Worm (Caenorhabditis elegans) whole organism, L1 larva: ENCODE data around the gene ape-1.

Experiments used
- aha-1 ChIP-seq: fragments of 150-350 bp; optimal IDR thresholded peaks from 2 replicates; lab custom pipeline; 2014; ENCODE audit warnings: missing biosample characterization, missing genetic modification characterization
- alr-1 ChIP-seq: fragments of 200-800 bp; sonication (Bioruptor generic); optimal IDR thresholded peaks from 2 replicates; lab custom pipeline; 2018; ENCODE audit warnings: borderline replicate concordance, mild to moderate bottlenecking, missing genetic modification characterization, missing compliant biosample characterization
- aly-2 ChIP-seq: fragments of 150-350 bp; optimal IDR thresholded peaks from 2 replicates; lab custom pipeline; 2014; ENCODE audit warnings: missing biosample characterization, missing genetic modification characterization
- ama-1 ChIP-seq: fragments of 150-350 bp; optimal IDR thresholded peaks from 2 replicates; lab custom pipeline; 2014
- grh-1 ChIP-seq: fragments of 200-800 bp; sonication (Bioruptor generic); IDR thresholded peaks from 2 replicates; pipeline ENCODE4 v1.3.6; 2022; ENCODE audit warnings: missing genetic modification reagents, missing genetic modification characterization, missing compliant biosample characterization
- jun-1 ChIP-seq: fragments of 150-350 bp; optimal IDR thresholded peaks from 2 replicates; lab custom pipeline; 2014; ENCODE audit warnings: missing biosample characterization, missing genetic modification reagents, missing genetic modification characterization
- lin-15B ChIP-seq: fragments of 150-350 bp; sonication (generic microtip); optimal IDR thresholded peaks from 3 replicates; lab custom pipeline; 2014; ENCODE audit warnings: missing biosample characterization, missing genetic modification characterization
- lin-35 ChIP-seq, 2 experiments: fragments of 150-350 bp; optimal IDR thresholded peaks; 2 replicates each; lab custom pipeline; 2014; ENCODE audit warnings: missing biosample characterization in 2 of 2, missing genetic modification characterization in 2 of 2, missing genetic modification reagents in 2 of 2
- mdl-1 ChIP-seq, 2 experiments: fragments of 150-350 bp; optimal IDR thresholded peaks; 2 replicates each; lab custom pipeline; 2014 to 2017; ENCODE audit warnings: missing biosample characterization in 2 of 2, missing genetic modification characterization in 2 of 2, inconsistent platforms in 1 of 2
- nhr-77 ChIP-seq: fragments of 150-350 bp; optimal IDR thresholded peaks from 2 replicates; lab custom pipeline; 2014; ENCODE audit warnings: missing biosample characterization, missing genetic modification characterization
- snpc-4 ChIP-seq: fragments of 150-350 bp; optimal IDR thresholded peaks from 2 replicates; lab custom pipeline; 2014; ENCODE audit warnings: missing biosample characterization, missing genetic modification characterization
- sox-4 ChIP-seq: sonication (generic microtip); optimal IDR thresholded peaks from 2 replicates; lab custom pipeline; 2016; ENCODE audit warnings: missing genetic modification characterization, missing compliant biosample characterization
- unc-62 ChIP-seq: fragments of 150-350 bp; optimal IDR thresholded peaks from 2 replicates; lab custom pipeline; 2014; ENCODE audit warnings: missing biosample characterization, missing genetic modification reagents, missing genetic modification characterization
- zag-1 ChIP-seq: fragments of 150-350 bp; optimal IDR thresholded peaks from 2 replicates; lab custom pipeline; 2014; ENCODE audit warnings: missing biosample characterization, missing genetic modification characterization

ce11 chrV:11635587-11635986 is 40.2 kb upstream of the ape-1 start:
- TF ChIP-seq sox-4 (tag; lab: Kevin White, UChicago), result no peak
- TF ChIP-seq mdl-1 (tag; optimal IDR thresholded peaks at IDR 0.05; lab: Kevin White, UChicago), result no peak
- no peak for TF ChIP-seq grh-1 (GFP tag; lab: Robert Waterston, UW)
- no peak for TF ChIP-seq nhr-77 (tag; lab: Kevin White, UChicago)
- TF ChIP-seq snpc-4, result no peak
- no peak for TF ChIP-seq zag-1 (tag; lab: Kevin White, UChicago)
- TF ChIP-seq aha-1 (tag; lab: Kevin White, UChicago), result no peak
- no peak for TF ChIP-seq lin-35 (GFP tag; optimal IDR thresholded peaks at IDR 0.05; lab: Kevin White, UChicago)
- no peak for TF ChIP-seq jun-1 (tag; lab: Kevin White, UChicago)
- no peak for TF ChIP-seq aly-2 (tag; lab: Kevin White, UChicago)
- no peak for TF ChIP-seq ama-1 (lab: Kevin White, UChicago)
- no peak for TF ChIP-seq lin-15B (tag; lab: Kevin White, UChicago)
- no peak for TF ChIP-seq unc-62
- no peak for TF ChIP-seq alr-1 (tag; lab: Kevin White, UChicago)
